Fruit fly (Drosophila melanogaster) whole organism, embryonic: Measurements from ENCODE around the gene CG14277.

Source experiments
- CG13287 ChIP-seq: fragments of 200-800 bp; sonication (Bioruptor generic); IDR thresholded peaks from 2 replicates; pipeline ENCODE4 v1.3.6; 2022; ENCODE audit warnings: missing biosample characterization, missing genetic modification characterization; ENCODE audit not compliant: partially characterized antibody
- CG13894 ChIP-seq: fragments of 200-800 bp; sonication (Bioruptor generic); optimal IDR thresholded peaks from 3 replicates; lab custom pipeline; 2018; ENCODE audit warnings: missing biosample characterization, mild to moderate bottlenecking, missing genetic modification characterization, moderate library complexity
- CG16779 ChIP-seq: fragments of 200-800 bp; sonication (Bioruptor generic); IDR thresholded peaks from 2 replicates; pipeline ENCODE4 v1.3.6; 2022; ENCODE audit warnings: missing biosample characterization, missing genetic modification characterization
- TFAM ChIP-seq: fragments of 200-800 bp; sonication (Bioruptor generic); optimal IDR thresholded peaks from 2 replicates; lab custom pipeline; 2017; ENCODE audit warnings: missing biosample characterization, missing genetic modification characterization, inconsistent platforms
- dati ChIP-seq: fragments of 200-800 bp; sonication (Bioruptor generic); IDR thresholded peaks from 2 replicates; pipeline ENCODE4 v1.3.6; 2022; ENCODE audit warnings: missing biosample characterization, missing genetic modification characterization
- pzg ChIP-seq: fragments of 200-800 bp; sonication (Bioruptor generic); optimal IDR thresholded peaks from 3 replicates; lab custom pipeline; 2018; ENCODE audit warnings: missing biosample characterization, mild to moderate bottlenecking, missing genetic modification characterization, moderate library complexity
- run ChIP-seq: fragments of 200-800 bp; sonication (Bioruptor generic); optimal IDR thresholded peaks from 3 replicates; lab custom pipeline; 2018; ENCODE audit warnings: missing biosample characterization, mild to moderate bottlenecking, missing genetic modification characterization

DNA sequence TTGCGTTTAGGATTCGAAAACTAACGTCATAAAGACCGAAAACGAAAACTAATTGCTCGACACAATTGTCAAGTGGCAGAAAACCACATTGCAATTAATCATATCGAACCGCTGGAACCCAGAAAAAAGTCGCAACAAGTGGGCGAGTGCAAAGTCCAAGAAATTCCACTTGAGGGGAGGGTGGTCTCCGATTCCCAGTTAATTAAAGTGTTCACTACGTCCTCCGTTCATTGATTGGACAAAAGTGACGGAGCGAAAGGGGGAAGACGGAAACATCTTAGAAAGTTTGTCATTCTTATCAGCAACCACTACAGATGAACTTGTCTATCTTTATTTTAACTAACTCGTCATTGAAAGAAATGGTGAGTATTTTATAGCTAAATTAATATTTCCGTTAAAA lies 39.7 kb upstream of the CG14277 start:
- no peak for TF ChIP-seq TFAM (GFP tag; lab: Kevin White, UChicago)
- TF ChIP-seq run, result no peak
- no peak for TF ChIP-seq dati (GFP tag; lab: Robert Waterston, UW)
- TF ChIP-seq CG16779 (GFP tag; lab: Robert Waterston, UW), result no peak
- no peak for TF ChIP-seq CG13894 (tag; lab: Kevin White, UChicago)
- TF ChIP-seq CG13287 (GFP tag; lab: Robert Waterston, UW), result no peak
- TF ChIP-seq pzg, result no peak
